Fruit fly (Drosophila melanogaster): Measurements from ENCODE around the gene Flad2.

The Flad2 gene

DNA sequence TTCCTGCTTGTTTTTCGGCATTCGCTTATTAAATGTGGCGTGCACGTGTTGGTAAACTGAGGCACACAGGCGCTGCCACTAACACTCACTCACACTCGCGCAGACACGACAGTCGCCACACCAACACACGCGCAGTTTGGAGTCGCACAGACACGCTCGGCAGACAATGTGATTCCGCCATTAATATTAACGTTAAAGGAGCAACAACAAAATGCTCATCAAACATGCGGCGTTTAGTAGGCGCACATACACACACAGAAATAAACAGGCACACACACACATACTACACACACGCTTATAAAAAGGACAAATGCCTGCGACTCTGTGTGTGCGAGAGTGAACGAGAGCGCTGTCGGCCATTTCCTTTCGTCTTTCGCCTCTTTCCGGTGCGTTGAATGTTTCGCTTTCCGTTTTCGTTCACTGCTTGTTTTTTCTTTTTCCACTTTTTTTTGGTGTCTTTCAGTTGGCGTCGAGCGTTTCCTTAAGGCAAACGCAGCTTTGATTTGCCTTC is 44.8 kb downstream of the Flad2 start, which contains the start of gene CG42809 (continued):
- TF ChIP-seq Ets97D (GFP tag; optimal IDR thresholded peaks at IDR 0.05) (peak; percentile 39), cad (GFP tag; optimal IDR thresholded peaks at IDR 0.05) (no peak), CG16863 (GFP tag; optimal IDR thresholded peaks at IDR 0.05) (no peak), CG7963 (GFP tag; IDR thresholded peaks at IDR 0.05; ENCODE audit: partially characterized antibody) (no peak)

DNA sequence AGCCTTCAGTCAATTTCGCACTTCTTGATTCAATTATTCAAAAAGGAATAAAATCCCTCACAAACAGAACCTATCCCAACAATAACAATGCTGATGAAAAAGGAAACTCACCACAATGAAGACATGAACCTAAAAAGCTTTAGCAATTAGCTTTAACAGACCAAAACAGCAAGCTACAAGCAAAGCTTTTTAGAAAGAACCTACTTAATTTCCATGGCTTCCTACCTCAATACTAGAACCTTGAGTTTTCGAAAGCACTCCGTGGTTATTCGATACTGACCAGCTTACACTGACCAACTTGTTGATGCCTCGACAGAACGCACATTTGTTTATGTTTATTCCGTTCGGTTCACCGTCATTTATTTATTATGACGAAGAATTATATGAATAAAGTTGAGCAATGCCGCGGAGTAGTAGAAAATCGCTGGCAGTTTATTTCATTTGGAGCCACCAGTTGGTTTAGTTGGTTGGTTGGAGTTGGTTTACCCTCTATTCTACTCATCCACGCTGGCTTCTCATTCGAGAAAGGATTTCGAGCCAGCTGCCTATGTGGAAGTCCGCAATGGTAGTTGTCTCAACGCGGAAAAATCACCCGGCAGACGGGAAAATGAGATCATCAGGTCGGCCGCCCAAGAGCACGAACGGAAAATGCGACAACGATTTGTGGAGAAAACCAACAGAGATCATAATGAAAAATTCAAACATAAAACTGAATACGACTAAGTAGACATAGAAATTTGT is 46.8 kb downstream of the Flad2 start, which contains the start of gene CG42810:
Gene CG42810 (plus strand): TSS at position 691 of the 741 bp plus-strand sequence.
- TF ChIP-seq so (GFP tag; IDR thresholded peaks at IDR 0.05): 0 out of 3 replicates have a peak, but pooled peaks have one; percentile 58
- peak; percentile 90 for TF ChIP-seq ftz-f1 (GFP tag; optimal IDR thresholded peaks at IDR 0.05)
- TF ChIP-seq scrt (GFP tag; optimal IDR thresholded peaks at IDR 0.05): peak; percentile 85
- TF ChIP-seq CTCF (GFP tag; optimal IDR thresholded peaks at IDR 0.05): peak; percentile 60
- no peak for TF ChIP-seq gem (tag; optimal IDR thresholded peaks at IDR 0.05)
- peak; percentile 14 for TF ChIP-seq Med (GFP tag)
- TF ChIP-seq CG11504 (tag; optimal IDR thresholded peaks at IDR 0.05): peak; percentile 2
- no peak for TF ChIP-seq Dref (GFP tag; IDR thresholded peaks at IDR 0.05)

DNA sequence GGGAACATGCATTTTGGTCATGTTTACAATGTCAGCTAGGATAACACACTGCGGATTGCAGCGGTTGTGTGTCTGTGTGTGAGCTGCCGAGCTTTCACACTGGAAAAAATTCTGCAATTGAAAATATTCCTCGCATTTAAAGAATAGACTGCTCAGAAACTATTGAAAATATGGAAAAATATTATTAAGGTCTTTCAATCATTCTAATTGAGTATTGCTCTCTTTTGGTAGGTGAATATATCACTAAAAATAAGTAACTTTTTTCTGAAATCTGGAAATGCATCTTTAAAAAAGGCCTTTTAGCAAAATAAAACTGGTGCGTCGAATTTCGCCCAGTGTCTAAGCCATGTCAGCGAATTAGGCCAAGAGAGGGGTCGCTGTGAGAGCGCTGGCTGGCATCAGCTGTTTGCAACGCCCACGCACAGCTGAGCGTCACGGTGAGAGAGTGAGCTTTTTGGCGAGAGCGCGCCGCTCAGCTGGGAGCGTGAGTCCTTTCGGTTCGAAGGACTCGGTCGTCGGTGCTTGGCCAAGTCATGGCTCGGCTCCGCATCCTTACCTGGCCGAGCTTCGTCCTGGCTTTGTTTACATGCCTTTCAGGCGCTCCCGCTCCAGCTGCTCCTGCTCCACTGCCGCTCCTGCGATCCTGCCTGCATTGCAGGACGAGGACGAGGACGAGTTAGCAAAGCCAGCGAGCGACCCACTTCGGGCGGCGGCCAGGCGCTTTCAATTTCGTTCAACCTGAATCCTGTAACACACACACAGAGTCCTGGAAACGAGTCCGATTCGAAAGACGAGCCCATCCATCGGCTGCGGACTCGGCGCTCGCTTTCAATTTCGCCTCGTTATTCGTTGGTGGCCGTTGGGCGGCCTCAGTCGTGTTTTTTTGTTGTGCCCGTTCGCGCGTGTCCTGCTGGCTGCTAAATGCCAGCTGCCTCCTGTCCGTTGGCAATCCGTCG is 48.9 kb downstream of the Flad2 start, which contains the start of gene CG46308:
Gene CG46308 (plus strand): TSS at position 864 of the 956 bp plus-strand sequence.
- TF ChIP-seq NfI (GFP tag; optimal IDR thresholded peaks at IDR 0.05) (peak; percentile 9), amos (GFP tag; IDR thresholded peaks at IDR 0.05; ENCODE audit: partially characterized antibody) (no peak), CG13296 (GFP tag; optimal IDR thresholded peaks at IDR 0.05) (peak; percentile 43), CG17829 (tag; optimal IDR thresholded peaks at IDR 0.05) (no peak), gro (GFP tag; optimal IDR thresholded peaks at IDR 0.05) (peak; percentile 0), GATAe (GFP tag; conservative IDR thresholded peaks at IDR 0.05) (no peak), CG9932 (GFP tag; IDR thresholded peaks at IDR 0.05) (peak; percentile 29; the same call in 1 of the 2 replicates), pnt (GFP tag; optimal IDR thresholded peaks at IDR 0.05) (peak; percentile 11), CG4707 (GFP tag; optimal IDR thresholded peaks at IDR 0.05) (no peak), CG6689 (GFP tag; IDR thresholded peaks at IDR 0.05) (no peak), mam (GFP tag; optimal IDR thresholded peaks at IDR 0.05) (peak; percentile 23), pho (GFP tag; optimal IDR thresholded peaks at IDR 0.05) (no peak), Poxn (GFP tag; IDR thresholded peaks at IDR 0.05) (no peak), CG1024 (GFP tag; IDR thresholded peaks at IDR 0.05) (no peak), CG1792 (GFP tag; optimal IDR thresholded peaks at IDR 0.05) (no peak), Dek (tag; optimal IDR thresholded peaks at IDR 0.05) (peak; percentile 10), BtbVII (GFP tag; optimal IDR thresholded peaks at IDR 0.05) (peak; percentile 8), CG10209 (GFP tag; optimal IDR thresholded peaks at IDR 0.05) (peak; percentile 43), CG12155 (GFP tag; optimal IDR thresholded peaks at IDR 0.05) (peak; percentile 19), CG6272 (GFP tag; IDR thresholded peaks at IDR 0.05) (no peak), B-H2 (GFP tag; optimal IDR thresholded peaks at IDR 0.05) (no peak), CG3163 (GFP tag; optimal IDR thresholded peaks at IDR 0.05) (no peak), jumu (GFP tag; optimal IDR thresholded peaks at IDR 0.05) (peak; percentile 4), CG2120 (GFP tag; optimal IDR thresholded peaks at IDR 0.05) (peak; percentile 73), B-H1 (GFP tag; IDR thresholded peaks at IDR 0.05) (no peak), CG18619 (GFP tag; optimal IDR thresholded peaks at IDR 0.05) (peak; percentile 28), zfh1 (GFP tag; IDR thresholded peaks at IDR 0.05) (no peak), ara (GFP tag; IDR thresholded peaks at IDR 0.05) (no peak), chm (GFP tag; IDR thresholded peaks at IDR 0.05) (no peak), Hmr (GFP tag; optimal IDR thresholded peaks at IDR 0.05) (peak; percentile 69), CTCF (GFP tag; optimal IDR thresholded peaks at IDR 0.05) (no peak), sqz (GFP tag; optimal IDR thresholded peaks at IDR 0.05) (no peak), Xrp1 (GFP tag; IDR thresholded peaks at IDR 0.05) (no peak), CG6854 (GFP tag; optimal IDR thresholded peaks at IDR 0.05) (peak; percentile 48)

Measured in whole organism, embryonic.